Worm (Caenorhabditis elegans): ENCODE data around the gene gck-1.

- no peak for TF ChIP-seq lsy-2 (tag; optimal IDR thresholded peaks at IDR 0.05)
- no peak for TF ChIP-seq ztf-11 (tag; optimal IDR thresholded peaks at IDR 0.05)
- TF ChIP-seq elt-3 (tag; optimal IDR thresholded peaks at IDR 0.05), result no peak
- no peak for TF ChIP-seq nhr-12 (tag; optimal IDR thresholded peaks at IDR 0.05)
- TF ChIP-seq mep-1 (tag; optimal IDR thresholded peaks at IDR 0.05), result no peak
- TF ChIP-seq unc-120 (tag; optimal IDR thresholded peaks at IDR 0.05; ENCODE audit: poor library complexity, severe bottlenecking), result no peak
- TF ChIP-seq ces-1 (GFP tag; optimal IDR thresholded peaks at IDR 0.05), result no peak
These were observed 8.7 kb upstream of the gck-1 start for ce11 chrV:8938943-8939342.

Measured in whole organism, mixed stage, embryonic.